Worm (Caenorhabditis elegans) whole organism, L3 larva: ENCODE data around the gene flh-2.

Experiments used
- R02D3.7 ChIP-seq: fragments of 150-350 bp; optimal IDR thresholded peaks from 2 replicates; lab custom pipeline; 2014; ENCODE audit warnings: missing biosample characterization, missing genetic modification characterization
- ZK546.5 ChIP-seq: sonication (generic microtip); optimal IDR thresholded peaks from 2 replicates; lab custom pipeline; 2017; ENCODE audit warnings: missing biosample characterization, missing genetic modification characterization
- aly-2 ChIP-seq: fragments of 150-350 bp; optimal IDR thresholded peaks from 2 replicates; lab custom pipeline; 2014; ENCODE audit warnings: missing biosample characterization, missing genetic modification characterization
- ama-1 ChIP-seq: fragments of 150-350 bp; optimal IDR thresholded peaks from 2 replicates; lab custom pipeline; 2018
- ceh-16 ChIP-seq: sonication (generic microtip); optimal IDR thresholded peaks from 2 replicates; lab custom pipeline; 2017; ENCODE audit warnings: missing biosample characterization, missing genetic modification characterization
- ceh-28 ChIP-seq: fragments of 150-350 bp; optimal IDR thresholded peaks from 2 replicates; lab custom pipeline; 2014; ENCODE audit warnings: missing biosample characterization, missing genetic modification reagents, missing genetic modification characterization
- ceh-82 ChIP-seq: fragments of 150-350 bp; optimal IDR thresholded peaks from 2 replicates; lab custom pipeline; 2014; ENCODE audit warnings: missing biosample characterization, missing genetic modification characterization
- ceh-9 ChIP-seq: sonication (generic microtip); optimal IDR thresholded peaks from 2 replicates; lab custom pipeline; 2018; ENCODE audit warnings: missing biosample characterization, missing genetic modification characterization
- daf-12 ChIP-seq: fragments of 150-350 bp; optimal IDR thresholded peaks from 2 replicates; lab custom pipeline; 2014; ENCODE audit warnings: missing biosample characterization, missing genetic modification reagents, missing genetic modification characterization
- egl-27 ChIP-seq: sonication (generic microtip); optimal IDR thresholded peaks from 4 replicates; lab custom pipeline; 2017; ENCODE audit warnings: missing biosample characterization, missing genetic modification reagents, missing genetic modification characterization
- elt-1 ChIP-seq: fragments of 150-350 bp; optimal IDR thresholded peaks from 2 replicates; lab custom pipeline; 2014; ENCODE audit warnings: missing biosample characterization, missing genetic modification characterization
- elt-2 ChIP-seq: sonication (generic microtip); optimal IDR thresholded peaks from 2 replicates; lab custom pipeline; 2016; ENCODE audit warnings: missing genetic modification reagents, mild to moderate bottlenecking, missing genetic modification characterization, missing compliant biosample characterization
- elt-3 ChIP-seq, 3 experiments: fragments of 150-350 bp in 1 of 3; sonication (generic microtip) in 2 of 3; optimal IDR thresholded peaks; 2 replicates in 2 of 3; 4 replicates in 1 of 3; lab custom pipeline; 2014 to 2017; ENCODE audit warnings: missing biosample characterization in 3 of 3, missing genetic modification characterization in 3 of 3
- eor-1 ChIP-seq, 2 experiments: fragments of 150-350 bp; optimal IDR thresholded peaks; 2 replicates each; lab custom pipeline; 2014 to 2018; ENCODE audit warnings: missing biosample characterization in 2 of 2, missing genetic modification characterization in 2 of 2
- fkh-10 ChIP-seq: sonication (generic microtip); optimal IDR thresholded peaks from 2 replicates; lab custom pipeline; 2017; ENCODE audit warnings: missing biosample characterization, missing genetic modification reagents, missing genetic modification characterization
- fkh-2 ChIP-seq: fragments of 150-350 bp; optimal IDR thresholded peaks from 2 replicates; lab custom pipeline; 2014; ENCODE audit warnings: missing biosample characterization, missing genetic modification reagents, missing genetic modification characterization
- fos-1 ChIP-seq: fragments of 150-350 bp; optimal IDR thresholded peaks from 2 replicates; lab custom pipeline; 2014; ENCODE audit warnings: missing biosample characterization, missing genetic modification characterization
- hmg-11 ChIP-seq: sonication (generic microtip); optimal IDR thresholded peaks from 2 replicates; lab custom pipeline; 2016; ENCODE audit warnings: missing genetic modification characterization, missing compliant biosample characterization
- jun-1 ChIP-seq: fragments of 150-350 bp; optimal IDR thresholded peaks from 2 replicates; lab custom pipeline; 2014; ENCODE audit warnings: missing biosample characterization, missing genetic modification reagents, missing genetic modification characterization
- lin-15B ChIP-seq: fragments of 150-350 bp; optimal IDR thresholded peaks from 2 replicates; lab custom pipeline; 2014; ENCODE audit warnings: missing biosample characterization, missing genetic modification characterization
- lin-39 ChIP-seq: fragments of 150-350 bp; optimal IDR thresholded peaks from 2 replicates; lab custom pipeline; 2018; ENCODE audit warnings: missing biosample characterization, missing genetic modification reagents, missing genetic modification characterization
- lsy-12 ChIP-seq: sonication (generic microtip); optimal IDR thresholded peaks from 2 replicates; lab custom pipeline; 2016; ENCODE audit warnings: mild to moderate bottlenecking, missing genetic modification characterization, missing compliant biosample characterization
- mdl-1 ChIP-seq: fragments of 150-350 bp; optimal IDR thresholded peaks from 2 replicates; lab custom pipeline; 2014; ENCODE audit warnings: missing biosample characterization, missing genetic modification characterization
- mml-1 ChIP-seq: fragments of 150-350 bp; sonication (generic microtip); optimal IDR thresholded peaks from 3 replicates; lab custom pipeline; 2014; ENCODE audit warnings: missing biosample characterization, missing genetic modification characterization
- nfya-1 ChIP-seq: sonication (generic microtip); optimal IDR thresholded peaks from 2 replicates; lab custom pipeline; 2017; ENCODE audit warnings: missing genetic modification characterization, mild to moderate bottlenecking, missing compliant biosample characterization, antibody characterized with exemption, moderate library complexity; ENCODE audit not compliant: insufficient read depth
- nhr-11 ChIP-seq: fragments of 150-350 bp; optimal IDR thresholded peaks from 2 replicates; lab custom pipeline; 2014; ENCODE audit warnings: missing biosample characterization, missing genetic modification characterization
- nhr-12 ChIP-seq: fragments of 150-350 bp; optimal IDR thresholded peaks from 2 replicates; lab custom pipeline; 2014; ENCODE audit warnings: missing biosample characterization, missing genetic modification characterization
- nhr-23 ChIP-seq: fragments of 150-350 bp; optimal IDR thresholded peaks from 2 replicates; lab custom pipeline; 2014; ENCODE audit warnings: missing biosample characterization, missing genetic modification reagents, missing genetic modification characterization
- nhr-237 ChIP-seq: fragments of 150-350 bp; optimal IDR thresholded peaks from 2 replicates; lab custom pipeline; 2014; ENCODE audit warnings: missing biosample characterization, missing genetic modification characterization
- nhr-25 ChIP-seq: sonication (generic microtip); optimal IDR thresholded peaks from 2 replicates; lab custom pipeline; 2017; ENCODE audit warnings: missing biosample characterization, missing genetic modification characterization
- nhr-28 ChIP-seq: fragments of 150-350 bp; optimal IDR thresholded peaks from 2 replicates; lab custom pipeline; 2014; ENCODE audit warnings: missing biosample characterization, missing genetic modification characterization
- nhr-43 ChIP-seq: sonication (generic microtip); optimal IDR thresholded peaks from 2 replicates; lab custom pipeline; 2016; ENCODE audit warnings: mild to moderate bottlenecking, missing genetic modification characterization, missing compliant biosample characterization; ENCODE audit not compliant: poor library complexity, severe bottlenecking
- nhr-67 ChIP-seq: fragments of 150-350 bp; optimal IDR thresholded peaks from 2 replicates; lab custom pipeline; 2014; ENCODE audit warnings: missing biosample characterization, missing genetic modification characterization
- nhr-76 ChIP-seq: fragments of 150-350 bp; sonication (generic microtip); optimal IDR thresholded peaks from 5 replicates; lab custom pipeline; 2014; ENCODE audit warnings: missing biosample characterization, missing genetic modification characterization
- nhr-77 ChIP-seq: fragments of 150-350 bp; optimal IDR thresholded peaks from 2 replicates; lab custom pipeline; 2014; ENCODE audit warnings: missing biosample characterization, missing genetic modification characterization
- pha-4 ChIP-seq: fragments of 150-350 bp; optimal IDR thresholded peaks from 2 replicates; lab custom pipeline; 2014; ENCODE audit warnings: missing biosample characterization, missing genetic modification reagents, missing genetic modification characterization
- pqm-1 ChIP-seq: fragments of 150-350 bp; optimal IDR thresholded peaks from 2 replicates; lab custom pipeline; 2017; ENCODE audit warnings: missing biosample characterization, missing genetic modification characterization, inconsistent platforms
- sea-2 ChIP-seq: fragments of 150-350 bp; sonication (generic microtip); optimal IDR thresholded peaks from 4 replicates; lab custom pipeline; 2014; ENCODE audit warnings: missing biosample characterization, missing genetic modification reagents, missing genetic modification characterization
- skn-1 ChIP-seq: fragments of 150-350 bp; optimal IDR thresholded peaks from 2 replicates; lab custom pipeline; 2014; ENCODE audit warnings: missing biosample characterization, missing genetic modification characterization
- snpc-4 ChIP-seq: fragments of 150-350 bp; optimal IDR thresholded peaks from 2 replicates; lab custom pipeline; 2014; ENCODE audit warnings: missing biosample characterization, missing genetic modification characterization
- tbx-2 ChIP-seq: sonication (generic microtip); optimal IDR thresholded peaks from 2 replicates; lab custom pipeline; 2016; ENCODE audit warnings: mild to moderate bottlenecking, missing genetic modification characterization, missing compliant biosample characterization
- unc-39 ChIP-seq: sonication (generic microtip); optimal IDR thresholded peaks from 4 replicates; lab custom pipeline; 2017; ENCODE audit warnings: missing biosample characterization, missing genetic modification characterization
- unc-62 ChIP-seq: fragments of 150-350 bp; sonication (generic microtip); optimal IDR thresholded peaks from 4 replicates; lab custom pipeline; 2014; ENCODE audit warnings: missing biosample characterization, missing genetic modification reagents, missing genetic modification characterization
- zag-1 ChIP-seq: fragments of 150-350 bp; optimal IDR thresholded peaks from 2 replicates; lab custom pipeline; 2014; ENCODE audit warnings: missing biosample characterization, missing genetic modification characterization
- ztf-11 ChIP-seq: fragments of 150-350 bp; optimal IDR thresholded peaks from 2 replicates; lab custom pipeline; 2014; ENCODE audit warnings: missing biosample characterization, missing genetic modification characterization
- ztf-4 ChIP-seq: fragments of 150-350 bp; optimal IDR thresholded peaks from 2 replicates; lab custom pipeline; 2014; ENCODE audit warnings: missing biosample characterization, missing genetic modification characterization

Gene flh-2

DNA sequence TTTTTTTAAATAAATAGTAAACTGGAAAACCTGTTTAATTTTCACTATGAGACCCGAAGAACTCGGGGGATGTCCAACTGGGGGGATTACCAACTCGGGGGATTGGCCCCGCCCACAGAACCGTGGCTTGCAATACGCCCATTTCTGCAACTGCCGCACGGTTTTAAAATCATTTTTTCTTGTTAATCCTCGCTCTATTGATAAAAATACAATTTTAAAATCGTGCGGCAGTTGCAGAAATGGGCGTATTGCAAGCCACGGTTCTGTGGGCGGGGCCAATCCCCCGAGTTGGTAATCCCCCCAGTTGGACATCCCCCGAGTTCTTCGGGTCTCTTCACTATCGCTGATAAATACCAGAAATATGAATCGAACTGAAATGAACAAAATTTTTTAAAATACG lies 29.9 kb upstream of the flh-2 start, which contains the start of gene mmab-1:
mmab-1 (minus strand) TSS at position 95 of the 400 bp plus-strand sequence.
- TF ChIP-seq lin-39 (tag; lab: Kevin White, UChicago) (peak; percentile 6), nfya-1 (tag; lab: Kevin White, UChicago) (peak; percentile 28), nhr-43 (tag; lab: Kevin White, UChicago) (peak; percentile 71)

DNA sequence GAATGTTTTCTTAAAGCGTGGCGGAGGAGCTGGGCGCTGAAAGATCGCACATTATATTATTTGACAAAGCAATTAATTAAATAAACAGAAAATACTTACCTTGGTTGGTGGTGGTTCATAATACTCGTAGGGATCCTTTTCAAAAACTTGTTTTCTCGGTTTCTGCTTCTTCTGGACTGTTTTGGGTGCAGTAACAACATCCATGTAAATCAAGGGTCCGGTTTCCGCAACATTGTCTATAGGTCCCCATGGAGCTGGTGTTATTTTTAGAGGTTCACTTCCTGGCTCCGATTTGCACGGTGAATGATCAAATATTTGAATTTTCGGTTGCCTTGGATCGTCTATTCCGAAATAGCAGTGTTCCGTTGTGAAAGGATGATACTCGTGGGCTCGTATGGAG lies 27.8 kb upstream of the flh-2 start:
- TF ChIP-seq nfya-1 (tag; lab: Kevin White, UChicago): no peak
- TF ChIP-seq nhr-77: no peak
- no peak for TF ChIP-seq ZK546.5 (tag; lab: Kevin White, UChicago)
- TF ChIP-seq lsy-12: no peak
- no peak for TF ChIP-seq elt-1 (tag; lab: Kevin White, UChicago)
- no peak for TF ChIP-seq pha-4
- no peak for TF ChIP-seq ztf-4
- TF ChIP-seq pqm-1: no peak
- no peak for TF ChIP-seq ztf-11 (tag; lab: Kevin White, UChicago)

DNA sequence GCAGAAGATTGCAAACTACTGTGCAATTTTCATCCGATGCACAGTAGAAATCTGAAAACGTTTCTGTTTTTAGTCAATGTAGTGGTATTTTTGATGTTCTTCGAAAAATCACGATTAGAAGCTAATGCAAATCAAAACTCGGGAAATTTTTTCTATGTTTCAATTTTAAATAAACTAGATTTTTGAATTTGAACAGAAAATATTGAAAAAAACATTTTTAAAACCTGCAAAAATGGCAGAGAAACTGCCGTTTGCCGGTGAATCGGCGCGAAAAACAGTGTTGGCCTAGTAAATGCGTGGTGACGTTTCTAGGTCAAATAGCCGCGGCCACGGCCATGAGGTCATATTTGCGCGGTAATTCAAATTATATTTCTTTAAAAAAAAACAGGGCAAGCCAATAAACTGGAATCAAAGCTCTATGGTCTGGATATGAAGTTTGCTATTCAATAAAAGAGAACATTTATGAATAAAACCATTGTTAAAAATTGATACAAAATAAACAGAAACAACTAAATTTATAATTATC lies 21.7 kb upstream of the flh-2 start, which contains the start of gene set-2:
set-2 (minus strand) TSS at position 51 of the 526 bp plus-strand sequence.
- TF ChIP-seq skn-1 (no peak), zag-1 (tag; lab: Kevin White, UChicago) (no peak), unc-39 (tag; lab: Kevin White, UChicago) (no peak), ztf-11 (tag; lab: Kevin White, UChicago) (no peak), nhr-12 (no peak), sea-2 (GFP tag; lab: Kevin White, UChicago) (no peak), lin-39 (tag; lab: Kevin White, UChicago) (no peak), ceh-82 (tag; lab: Kevin White, UChicago) (no peak), nhr-23 (tag; lab: Kevin White, UChicago) (peak; percentile 88), lsy-12 (peak; percentile 32), elt-3 (tag; optimal IDR thresholded peaks at IDR 0.05; lab: Kevin White, UChicago) (no peak), pha-4 (peak; percentile 61), nhr-237 (tag; lab: Kevin White, UChicago) (no peak), snpc-4 (no peak), elt-2 (tag; lab: Kevin White, UChicago) (peak; percentile 30), nhr-43 (tag; lab: Kevin White, UChicago) (peak; percentile 89), R02D3.7 (tag; lab: Kevin White, UChicago) (peak; percentile 44), ama-1 (no peak), nhr-28 (tag; lab: Kevin White, UChicago) (no peak), mdl-1 (tag; lab: Kevin White, UChicago) (no peak), elt-1 (tag; lab: Kevin White, UChicago) (no peak), nhr-67 (tag; lab: Kevin White, UChicago) (no peak), ztf-4 (no peak), nhr-11 (tag; lab: Kevin White, UChicago) (no peak), egl-27 (tag; lab: Kevin White, UChicago) (no peak), nhr-77 (no peak), nhr-76 (no peak), jun-1 (tag; lab: Kevin White, UChicago) (peak; percentile 16), daf-12 (no peak), hmg-11 (tag; lab: Kevin White, UChicago) (peak; percentile 55), mml-1 (tag; lab: Kevin White, UChicago) (no peak), lin-15B (tag; lab: Kevin White, UChicago) (peak; percentile 85), pqm-1 (no peak), ceh-9 (tag; lab: Kevin White, UChicago) (no peak), fkh-2 (tag; lab: Kevin White, UChicago) (no peak), aly-2 (tag; lab: Kevin White, UChicago) (no peak), ZK546.5 (tag; lab: Kevin White, UChicago) (no peak), eor-1 (tag; optimal IDR thresholded peaks at IDR 0.05; lab: Kevin White, UChicago) (no peak), fos-1 (no peak), nhr-25 (tag; lab: Kevin White, UChicago) (peak; percentile 60), ceh-28 (peak; percentile 3), unc-62 (GFP tag; lab: Kevin White, UChicago) (no peak), tbx-2 (tag; lab: Kevin White, UChicago) (no peak), ceh-16 (no peak), nfya-1 (tag; lab: Kevin White, UChicago) (peak; percentile 72), fkh-10 (no peak)
- TF ChIP-seq, all 47 proteins: peak for 12
